Fruit fly (Drosophila melanogaster) whole organism, prepupa: Measurements from ENCODE around the gene EAChm.

ENCODE experiments used
- CG10669 ChIP-seq: fragments of 200-800 bp; sonication (Bioruptor generic); optimal IDR thresholded peaks from 3 replicates; lab custom pipeline; 2018; ENCODE audit warnings: missing biosample characterization, mild to moderate bottlenecking, missing genetic modification characterization, moderate library complexity
- CG11762 ChIP-seq: fragments of 200-800 bp; sonication (Bioruptor generic); optimal IDR thresholded peaks from 3 replicates; lab custom pipeline; 2016; ENCODE audit warnings: missing biosample characterization, missing genetic modification characterization; ENCODE audit not compliant: insufficient read depth
- CG16779 ChIP-seq: fragments of 200-800 bp; sonication (Bioruptor generic); optimal IDR thresholded peaks from 3 replicates; lab custom pipeline; 2017; ENCODE audit warnings: missing biosample characterization, mild to moderate bottlenecking, missing genetic modification characterization
- CG8632 ChIP-seq: fragments of 200-800 bp; sonication (Bioruptor generic); optimal IDR thresholded peaks from 3 replicates; lab custom pipeline; 2016; ENCODE audit warnings: missing biosample characterization, missing genetic modification characterization
- Gug ChIP-seq: fragments of 200-800 bp; sonication (Bioruptor generic); IDR thresholded peaks from 2 replicates; pipeline ENCODE4 v1.3.6; 2022; ENCODE audit warnings: missing biosample characterization, missing genetic modification characterization
- achi ChIP-seq: fragments of 200-800 bp; sonication (Bioruptor generic); optimal IDR thresholded peaks from 3 replicates; lab custom pipeline; 2016; ENCODE audit warnings: missing biosample characterization, missing genetic modification characterization
- cyc ChIP-seq: fragments of 200-800 bp; sonication (Bioruptor generic); optimal IDR thresholded peaks from 3 replicates; lab custom pipeline; 2016; ENCODE audit warnings: missing biosample characterization, missing genetic modification characterization

dm6 chr3L:15054477-15054876 lies at the start of gene EAChm:
- TF ChIP-seq CG16779 (tag; lab: Kevin White, UChicago) (no peak), CG10669 (GFP tag; lab: Kevin White, UChicago) (no peak), CG11762 (GFP tag; lab: Kevin White, UChicago) (no peak), cyc (GFP tag; lab: Kevin White, UChicago) (no peak), achi (GFP tag; lab: Kevin White, UChicago) (no peak), CG8632 (GFP tag; lab: Kevin White, UChicago) (no peak), Gug (GFP tag; lab: Robert Waterston, UW) (no peak)
